Worm (Caenorhabditis elegans) whole organism, L4/young adult: ENCODE measurements around the gene C23H5.8.

Experiments
- W03F9.2 ChIP-seq: fragments of 150-350 bp; optimal IDR thresholded peaks from 2 replicates; lab custom pipeline; 2014; ENCODE audit warnings: missing biosample characterization, missing genetic modification characterization
- dao-5 ChIP-seq: sonication (generic microtip); optimal IDR thresholded peaks from 2 replicates; lab custom pipeline; 2016; ENCODE audit warnings: missing genotype, missing genetic modification characterization, moderate library complexity, missing compliant biosample characterization
- him-1 ChIP-seq: sonication (generic microtip); optimal IDR thresholded peaks from 2 replicates; lab custom pipeline; 2016; ENCODE audit warnings: missing genotype, missing genetic modification reagents, missing genetic modification characterization, missing compliant biosample characterization

The C23H5.8 gene

ce11 chrIV:2117268-2117667 is 4.1 kb upstream of the C23H5.8 start:
- no peak for TF ChIP-seq him-1 (tag; lab: Kevin White, UChicago)
- no peak for TF ChIP-seq dao-5 (tag; lab: Kevin White, UChicago)
- TF ChIP-seq W03F9.2 (tag; lab: Kevin White, UChicago), result no peak

ce11 chrIV:2114337-2114736 is 1.1 kb upstream of the C23H5.8 start, which contains the start of gene xbx-4:
TSS of gene xbx-4 (plus strand) at chrIV:2114637.
- TF ChIP-seq dao-5 (tag; lab: Kevin White, UChicago), result no peak
- TF ChIP-seq him-1 (tag; lab: Kevin White, UChicago), result no peak
- no peak for TF ChIP-seq W03F9.2 (tag; lab: Kevin White, UChicago)

ce11 chrIV:2111300-2111874 is 1.8 kb downstream of the C23H5.8 start, which contains the start of gene che-6:
TSS of gene che-6 (minus strand) at chrIV:2111408.
- no peak for TF ChIP-seq W03F9.2 (tag; lab: Kevin White, UChicago)
- TF ChIP-seq dao-5 (tag; lab: Kevin White, UChicago), result no peak
- TF ChIP-seq him-1 (tag; lab: Kevin White, UChicago), result no peak

ce11 chrIV:2106708-2107107 is 6.5 kb downstream of the C23H5.8 start:
- TF ChIP-seq him-1 (tag; lab: Kevin White, UChicago), result no peak
- no peak for TF ChIP-seq dao-5 (tag; lab: Kevin White, UChicago)
- no peak for TF ChIP-seq W03F9.2 (tag; lab: Kevin White, UChicago)

- TF ChIP-seq him-1 (tag; lab: Kevin White, UChicago) (no peak), dao-5 (tag; lab: Kevin White, UChicago) (no peak), W03F9.2 (tag; lab: Kevin White, UChicago) (no peak)
These were observed 10.4 kb downstream of the C23H5.8 start, which contains the start of gene C23H5.15 for ce11 chrIV:2102793-2103192. TSS of gene C23H5.15 (minus strand) at chrIV:2102893.

ce11 chrIV:2099771-2100170 is 13.4 kb downstream of the C23H5.8 start, which contains the start of gene C23H5.11:
TSS of gene C23H5.11 (minus strand) at chrIV:2099871.
- TF ChIP-seq W03F9.2 (tag; lab: Kevin White, UChicago) (no peak), dao-5 (tag; lab: Kevin White, UChicago) (no peak), him-1 (tag; lab: Kevin White, UChicago) (no peak)

- no peak for TF ChIP-seq him-1 (tag; lab: Kevin White, UChicago)
- TF ChIP-seq dao-5 (tag; lab: Kevin White, UChicago), result no peak
- TF ChIP-seq W03F9.2 (tag; lab: Kevin White, UChicago), result no peak
These were observed 29.5 kb downstream of the C23H5.8 start, which contains the start of gene mca-2 for ce11 chrIV:2083734-2084133. TSS of gene mca-2 (plus strand) at chrIV:2084034.

- TF ChIP-seq dao-5 (tag; lab: Kevin White, UChicago) (no peak), W03F9.2 (tag; lab: Kevin White, UChicago) (no peak), him-1 (tag; lab: Kevin White, UChicago) (no peak)
These were observed 30.1 kb downstream of the C23H5.8 start for ce11 chrIV:2083146-2083545.

- TF ChIP-seq dao-5 (tag; lab: Kevin White, UChicago) (no peak), him-1 (tag; lab: Kevin White, UChicago) (no peak), W03F9.2 (tag; lab: Kevin White, UChicago) (no peak)
These were observed 32.9 kb downstream of the C23H5.8 start for ce11 chrIV:2080340-2080739.

ce11 chrIV:2077159-2077835 is 35.9 kb downstream of the C23H5.8 start:
- TF ChIP-seq him-1 (tag; lab: Kevin White, UChicago) (no peak), dao-5 (tag; lab: Kevin White, UChicago) (no peak), W03F9.2 (tag; lab: Kevin White, UChicago) (no peak)

ce11 chrIV:2065895-2066294 is 47.3 kb downstream of the C23H5.8 start, which contains the start of gene arrd-26:
TSS of gene arrd-26 (plus strand) at chrIV:2066195.
- TF ChIP-seq him-1 (tag; lab: Kevin White, UChicago) (no peak), W03F9.2 (tag; lab: Kevin White, UChicago) (no peak), dao-5 (tag; lab: Kevin White, UChicago) (no peak)
